Worm (Caenorhabditis elegans): ENCODE results near the gene srx-130.

DNA sequence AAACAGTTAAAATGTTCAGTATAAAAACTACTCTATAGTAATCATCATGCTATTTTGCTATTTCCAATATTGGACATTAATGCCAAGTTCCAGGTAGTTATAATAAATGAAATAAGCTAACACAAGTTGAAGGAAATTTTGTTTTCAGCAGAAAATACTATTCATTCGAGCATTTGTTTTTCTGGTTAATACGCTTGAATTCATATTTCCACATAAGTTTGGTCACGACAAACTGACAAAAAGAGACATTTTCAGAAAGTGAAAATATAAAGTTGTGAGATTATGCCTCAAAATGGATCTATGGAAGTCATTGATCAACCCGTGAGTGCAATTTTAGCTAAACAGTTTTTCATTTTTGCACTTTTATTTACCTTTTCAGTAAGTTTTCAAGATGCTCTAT lies 1.9 kb downstream of the srx-130 start, which contains the start of gene srx-131:
- TF ChIP-seq zag-1 (tag; optimal IDR thresholded peaks at IDR 0.05) (no peak), ztf-11 (tag; optimal IDR thresholded peaks at IDR 0.05) (no peak), nhr-28 (tag; optimal IDR thresholded peaks at IDR 0.05) (no peak), ceh-90 (tag; optimal IDR thresholded peaks at IDR 0.05) (no peak), nhr-11 (tag; optimal IDR thresholded peaks at IDR 0.05) (no peak), aly-2 (tag; optimal IDR thresholded peaks at IDR 0.05) (no peak), blmp-1 (tag; optimal IDR thresholded peaks at IDR 0.05) (no peak)

Measured in whole organism, L1 larva.